Worm (Caenorhabditis elegans): ENCODE measurements around the gene tag-209.
A peak's percentile ranks its signal among the peaks of the same experiment; 100 is the strongest.

The tag-209 gene

DNA sequence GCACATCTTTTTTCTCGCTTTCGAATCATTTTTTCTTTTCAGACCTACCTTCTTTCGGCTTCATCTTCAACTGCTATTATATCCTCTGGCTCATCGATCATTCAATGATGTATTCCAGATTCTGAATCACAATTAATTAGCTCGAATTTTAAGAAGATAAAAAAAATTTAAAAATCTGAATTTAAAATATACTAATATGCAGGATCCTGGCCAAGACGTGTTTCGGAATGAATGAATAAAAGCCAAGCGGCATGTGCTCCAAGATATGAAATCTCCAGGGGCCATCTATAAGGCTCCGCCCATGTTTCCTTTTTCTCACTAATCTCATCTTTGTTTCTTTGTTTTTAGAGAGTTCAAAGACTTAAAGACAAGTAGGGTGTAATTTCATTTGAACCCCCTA lies 9.1 kb upstream of the tag-209 start, which contains the start of gene mpz-1:
Gene mpz-1, minus strand, starts transcription at position 101 of the 400 bp plus-strand sequence.
- no peak for TF ChIP-seq unc-62 (GFP tag; optimal IDR thresholded peaks at IDR 0.05)

DNA sequence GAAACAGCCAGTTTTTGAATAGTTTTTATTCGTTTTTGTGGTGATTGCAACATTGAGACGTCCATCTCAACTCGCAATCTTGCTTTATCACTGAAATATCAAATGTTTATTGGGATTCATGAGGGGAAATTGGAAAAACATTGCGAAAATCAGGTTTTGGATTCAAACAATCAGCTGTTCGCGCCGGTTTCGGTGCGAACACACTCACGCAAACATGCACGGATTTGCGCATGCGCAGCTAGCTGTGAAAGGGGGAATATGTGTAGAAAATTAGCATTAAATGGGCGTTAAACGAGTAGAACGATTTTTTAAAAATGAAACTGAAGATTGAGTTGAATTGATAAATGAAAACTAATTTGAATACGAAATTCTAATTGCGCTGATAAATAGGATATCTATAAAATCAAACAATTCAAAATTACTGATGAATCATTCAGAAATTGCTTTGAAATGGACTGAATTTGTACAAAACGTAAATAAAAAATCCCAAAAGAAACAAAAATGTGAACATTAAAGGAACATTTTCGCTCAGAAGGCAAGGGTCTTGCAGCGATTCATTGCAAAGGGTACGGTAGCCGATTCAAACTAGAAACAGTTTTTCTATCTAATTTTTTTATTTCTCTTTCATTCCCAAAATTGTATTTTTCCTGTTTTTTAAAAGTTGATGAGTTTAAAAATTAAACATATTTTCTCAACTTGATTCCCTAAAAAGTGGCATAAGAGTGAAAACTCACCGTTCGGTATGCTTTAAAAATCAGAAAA lies 3.7 kb upstream of the tag-209 start, which contains the start of gene ect-2:
Gene ect-2, minus strand, starts transcription at position 762 of the 762 bp plus-strand sequence.
- TF ChIP-seq nhr-77 (tag; optimal IDR thresholded peaks at IDR 0.05) (no peak), elt-3 (tag; optimal IDR thresholded peaks at IDR 0.05) (no peak), snu-23 (GFP tag; optimal IDR thresholded peaks at IDR 0.05) (peak; percentile 29), skn-1 (tag; optimal IDR thresholded peaks at IDR 0.05) (peak; percentile 9), egl-13 (tag; optimal IDR thresholded peaks at IDR 0.05) (no peak), fkh-8 (tag; optimal IDR thresholded peaks at IDR 0.05) (no peak), nhr-71 (tag; optimal IDR thresholded peaks at IDR 0.05) (peak; percentile 21), snpc-4 (tag; optimal IDR thresholded peaks at IDR 0.05) (no peak), tlp-1 (tag; optimal IDR thresholded peaks at IDR 0.05) (no peak), nhr-90 (tag; optimal IDR thresholded peaks at IDR 0.05; ENCODE audit: poor library complexity) (no peak), dpl-1 (GFP tag; optimal IDR thresholded peaks at IDR 0.05) (peak; percentile 81 to 90 (median 86)), nhr-237 (tag; optimal IDR thresholded peaks at IDR 0.05) (no peak), nhr-11 (tag; optimal IDR thresholded peaks at IDR 0.05) (no peak), pax-3 (tag; optimal IDR thresholded peaks at IDR 0.05) (no peak), lin-35 (GFP tag; optimal IDR thresholded peaks at IDR 0.05) (peak; percentile 77 to 93), lsy-2 (tag; optimal IDR thresholded peaks at IDR 0.05) (peak; percentile 4 to 58), efl-1 (optimal IDR thresholded peaks at IDR 0.05) (peak; percentile 86 to 88), efl-1 (GFP tag; optimal IDR thresholded peaks at IDR 0.05 in 1 of 2) (peak; percentile 87 to 99), F16B12.6 (tag; optimal IDR thresholded peaks at IDR 0.05) (peak; percentile 82), hlh-4 (tag; optimal IDR thresholded peaks at IDR 0.05) (no peak), nhr-20 (tag; optimal IDR thresholded peaks at IDR 0.05) (no peak), nhr-84 (tag; optimal IDR thresholded peaks at IDR 0.05) (no peak), nhr-76 (tag; optimal IDR thresholded peaks at IDR 0.05) (no peak), blmp-1 (tag; optimal IDR thresholded peaks at IDR 0.05) (peak; percentile 13)

DNA sequence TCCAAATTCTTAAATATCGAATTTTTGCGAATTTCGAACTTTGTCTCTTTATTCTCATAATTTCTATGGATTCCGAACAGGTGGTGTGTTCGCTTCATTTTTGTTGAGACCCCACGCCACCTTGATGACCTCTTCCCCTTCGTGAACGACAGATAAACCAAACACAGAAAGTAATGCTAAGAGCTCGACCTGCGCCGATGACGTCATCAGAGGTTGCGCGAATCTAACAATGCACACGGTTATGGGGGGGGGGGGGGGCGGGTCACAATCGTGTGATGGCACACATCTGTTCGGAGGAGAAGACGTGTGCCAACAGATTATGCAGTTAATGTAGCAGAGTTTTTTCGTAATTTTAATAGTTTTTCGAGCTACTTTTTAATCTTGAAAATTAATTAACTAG lies 2.9 kb upstream of the tag-209 start:
- no peak for TF ChIP-seq efl-1 (optimal IDR thresholded peaks at IDR 0.05)
- peak in 1 of 2 experiments; percentile 41 for TF ChIP-seq efl-1 (GFP tag; optimal IDR thresholded peaks at IDR 0.05 in 1 of 2)
- TF ChIP-seq skn-1 (tag; optimal IDR thresholded peaks at IDR 0.05), result no peak

DNA sequence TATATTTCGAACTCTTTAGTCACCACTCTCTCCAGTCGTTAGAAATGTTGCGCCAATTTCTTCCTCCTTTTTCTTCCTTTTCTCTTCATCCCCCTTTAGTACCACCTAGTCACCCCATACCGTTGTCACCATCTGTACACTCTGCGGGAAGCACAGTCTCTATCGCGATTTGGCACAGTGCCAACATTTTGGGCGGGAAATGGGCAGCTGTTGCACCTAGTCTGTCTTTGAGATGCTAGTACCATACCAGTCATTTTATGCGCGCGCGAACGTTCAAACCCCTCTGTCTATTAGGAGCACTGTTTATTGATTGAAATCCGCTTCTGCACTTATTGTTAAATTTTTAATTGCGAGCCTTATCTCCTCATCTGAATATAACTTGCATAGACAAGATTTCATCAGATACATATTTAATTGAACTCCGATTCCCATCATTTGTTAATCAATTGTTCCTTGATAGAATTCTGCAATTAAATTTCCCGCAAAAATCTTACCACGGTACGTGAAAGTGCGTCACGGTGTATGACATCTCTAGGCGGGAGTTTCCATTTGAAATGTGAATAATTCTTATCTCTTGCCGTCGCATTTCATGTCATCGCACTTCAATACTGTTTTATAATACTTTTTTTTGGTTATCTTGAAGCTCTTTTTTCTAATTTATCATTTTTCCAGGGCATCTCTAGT lies 2.2 kb upstream of the tag-209 start, which contains the start of gene cdl-1:
Gene cdl-1, plus strand, starts transcription at position 673 of the 684 bp plus-strand sequence.
- TF ChIP-seq sox-4 (tag; optimal IDR thresholded peaks at IDR 0.05), result no peak
- no peak for TF ChIP-seq efl-3 (GFP tag; optimal IDR thresholded peaks at IDR 0.05)
- no peak for TF ChIP-seq hpl-2 (GFP tag; optimal IDR thresholded peaks at IDR 0.05)
- TF ChIP-seq nhr-11 (tag; optimal IDR thresholded peaks at IDR 0.05), result no peak
- peak; percentile 67 for TF ChIP-seq nhr-19 (GFP tag; conservative IDR thresholded peaks at IDR 0.05)
- peak in 1 of 2 experiments; percentile 59 for TF ChIP-seq mdl-1 (tag; optimal IDR thresholded peaks at IDR 0.05)
- TF ChIP-seq unc-86 (tag; optimal IDR thresholded peaks at IDR 0.05), result no peak
- TF ChIP-seq xbp-1 (tag; optimal IDR thresholded peaks at IDR 0.05), result peak; percentile 52
- no peak for TF ChIP-seq ceh-90 (tag; optimal IDR thresholded peaks at IDR 0.05)
- TF ChIP-seq jun-1 (tag; optimal IDR thresholded peaks at IDR 0.05), result peak; percentile 4
- no peak for TF ChIP-seq hlh-4 (tag; optimal IDR thresholded peaks at IDR 0.05)
- no peak for TF ChIP-seq sptf-1 (tag; optimal IDR thresholded peaks at IDR 0.05)
- peak; percentile 61 for TF ChIP-seq nhr-90 (tag; optimal IDR thresholded peaks at IDR 0.05; ENCODE audit: poor library complexity)
- no peak for TF ChIP-seq lin-39 (tag; optimal IDR thresholded peaks at IDR 0.05)
- no peak for TF ChIP-seq aly-2 (tag; optimal IDR thresholded peaks at IDR 0.05)
- TF ChIP-seq ztf-11 (tag; optimal IDR thresholded peaks at IDR 0.05), result peak in 1 of 2 experiments; percentile 65
- peak; percentile 37 for TF ChIP-seq dsc-1 (tag; optimal IDR thresholded peaks at IDR 0.05)
- peak; percentile 66 for TF ChIP-seq nhr-47 (tag; optimal IDR thresholded peaks at IDR 0.05)
- no peak for TF ChIP-seq nhr-76 (tag; optimal IDR thresholded peaks at IDR 0.05)
- TF ChIP-seq nhr-71 (tag; optimal IDR thresholded peaks at IDR 0.05), result peak; percentile 74
- peak; percentile 83 for TF ChIP-seq C16A3.4 (tag; optimal IDR thresholded peaks at IDR 0.05)
- TF ChIP-seq elt-2 (tag; optimal IDR thresholded peaks at IDR 0.05), result peak; percentile 47
- TF ChIP-seq dpl-1 (GFP tag; optimal IDR thresholded peaks at IDR 0.05), result peak; percentile 95 to 98 (median 98)
- no peak for TF ChIP-seq nhr-28 (tag; optimal IDR thresholded peaks at IDR 0.05)
- no peak for TF ChIP-seq unc-30 (tag; optimal IDR thresholded peaks at IDR 0.05)
- TF ChIP-seq ceh-8 (GFP tag; optimal IDR thresholded peaks at IDR 0.05), result no peak

All from whole organism, L1 larva.